Fruit fly (Drosophila melanogaster): Measurements from ENCODE around the gene CG11356.

DNA sequence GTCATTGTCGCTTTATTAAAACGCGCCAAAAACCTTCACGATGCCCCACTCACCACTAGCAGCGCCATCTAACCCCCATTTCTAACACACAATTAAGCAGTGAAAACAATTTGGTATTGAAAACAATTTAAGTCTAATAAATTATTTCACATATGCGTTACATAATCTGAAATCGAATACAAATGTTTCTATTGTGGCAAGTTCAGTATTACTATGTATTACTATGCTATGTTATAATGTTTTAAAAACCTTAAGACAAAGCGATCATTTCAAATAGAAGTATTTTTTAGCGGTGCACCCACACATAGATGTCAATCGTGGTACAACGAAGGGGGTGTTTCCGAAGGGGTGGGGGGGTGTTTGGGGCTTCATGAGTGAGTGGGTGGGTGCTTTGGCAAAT, 30.0 kb downstream of the CG11356 start:
- TF ChIP-seq EcR (GFP tag; optimal IDR thresholded peaks at IDR 0.05) (no peak), psq (optimal IDR thresholded peaks at IDR 0.05) (no peak), usp (GFP tag; optimal IDR thresholded peaks at IDR 0.05) (no peak), CG8478 (optimal IDR thresholded peaks at IDR 0.05) (no peak)
